Worm (Caenorhabditis elegans): ENCODE results near the gene iff-2.

DNA sequence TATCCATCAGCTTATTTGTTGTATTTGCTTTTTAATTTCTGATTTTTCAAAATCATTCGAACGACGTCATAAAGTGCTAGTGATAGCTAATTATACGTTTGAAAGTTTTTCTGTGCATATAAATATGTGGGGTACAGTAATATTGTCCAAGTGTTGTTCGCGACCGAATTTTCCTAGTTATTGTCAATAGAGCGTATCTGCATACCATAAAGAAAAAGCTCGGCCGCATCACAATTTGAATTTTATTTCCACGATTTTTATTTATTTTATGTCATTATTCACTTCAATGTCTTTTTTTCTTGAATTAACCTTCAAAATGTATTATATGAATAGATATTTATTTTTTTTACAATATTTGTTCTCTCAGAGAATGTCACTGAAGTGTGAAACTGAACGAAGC lies 44.4 kb downstream of the iff-2 start, which contains the start of gene rnh-2:
- 0 out of 2 replicates have a peak, but pooled peaks have one; percentile 54 for TF ChIP-seq flt-1 (GFP tag; IDR thresholded peaks at IDR 0.05)
- TF ChIP-seq ref-1 (GFP tag; conservative IDR thresholded peaks at IDR 0.05) = no peak
- TF ChIP-seq tab-1 (GFP tag; IDR thresholded peaks at IDR 0.05) = no peak
- TF ChIP-seq cog-1 (tag; optimal IDR thresholded peaks at IDR 0.05) = peak; percentile 60
- TF ChIP-seq klf-2 (GFP tag; conservative IDR thresholded peaks at IDR 0.05) = no peak

All from whole organism, midembryonic.